Fruit fly (Drosophila melanogaster) whole organism, embryonic: ENCODE data around the gene REG.
A peak's percentile ranks its signal among the peaks of the same experiment; 100 is the strongest.

ENCODE experiments used
- BtbVII ChIP-seq: fragments of 200-800 bp; sonication (Bioruptor generic); optimal IDR thresholded peaks from 3 replicates; lab custom pipeline; 2017; ENCODE audit warnings: missing biosample characterization, mild to moderate bottlenecking, missing genetic modification characterization
- CG1024 ChIP-seq: fragments of 200-800 bp; sonication (Bioruptor generic); IDR thresholded peaks from 2 replicates; pipeline ENCODE4 v1.3.6; 2022; ENCODE audit warnings: missing biosample characterization, missing genetic modification characterization
- CG10274 ChIP-seq: fragments of 200-800 bp; sonication (Bioruptor generic); optimal IDR thresholded peaks from 3 replicates; lab custom pipeline; 2017; ENCODE audit warnings: missing biosample characterization, mild to moderate bottlenecking, missing genetic modification characterization
- CG10543 ChIP-seq: fragments of 200-800 bp; sonication (Bioruptor generic); optimal IDR thresholded peaks from 3 replicates; lab custom pipeline; 2017; ENCODE audit warnings: missing biosample characterization, mild to moderate bottlenecking, missing genetic modification characterization, moderate library complexity
- CG11456 ChIP-seq: fragments of 200-800 bp; sonication (Bioruptor generic); IDR thresholded peaks from 3 replicates; pipeline ENCODE4 v1.3.6; 2022; ENCODE audit warnings: missing biosample characterization, missing genetic modification characterization
- CG11695 ChIP-seq: fragments of 200-800 bp; sonication (Bioruptor generic); IDR thresholded peaks from 3 replicates; pipeline ENCODE4 v1.3.6; 2022; ENCODE audit warnings: missing biosample characterization, missing genetic modification characterization
- CG11696 ChIP-seq: fragments of 200-800 bp; sonication (Bioruptor generic); IDR thresholded peaks from 2 replicates; pipeline ENCODE4 v1.3.6; 2022; ENCODE audit warnings: missing biosample characterization, missing genetic modification characterization
- CG12104 ChIP-seq: fragments of 200-800 bp; sonication (Bioruptor generic); optimal IDR thresholded peaks from 3 replicates; lab custom pipeline; 2016; ENCODE audit warnings: missing biosample characterization, missing genetic modification characterization
- CG12219 ChIP-seq: fragments of 200-800 bp; sonication (Bioruptor generic); optimal IDR thresholded peaks from 3 replicates; lab custom pipeline; 2018; ENCODE audit warnings: missing biosample characterization, mild to moderate bottlenecking, missing genetic modification characterization
- CG12659 ChIP-seq: fragments of 200-800 bp; sonication (Bioruptor generic); optimal IDR thresholded peaks from 3 replicates; lab custom pipeline; 2017; ENCODE audit warnings: mild to moderate bottlenecking, missing biosample characterization, missing genetic modification reagents, missing genetic modification characterization
- CG15073 ChIP-seq: fragments of 200-800 bp; sonication (Bioruptor generic); optimal IDR thresholded peaks from 2 replicates; lab custom pipeline; 2016; ENCODE audit warnings: missing biosample characterization, missing genetic modification characterization
- CG1792 ChIP-seq: fragments of 200-800 bp; sonication (Bioruptor generic); optimal IDR thresholded peaks from 2 replicates; lab custom pipeline; 2016; ENCODE audit warnings: missing biosample characterization, missing genetic modification characterization
- CG18262 ChIP-seq: fragments of 200-800 bp; optimal IDR thresholded peaks from 3 replicates; lab custom pipeline; 2019; ENCODE audit warnings: missing biosample characterization, mild to moderate bottlenecking, missing genetic modification characterization, moderate library complexity
- CG2116 ChIP-seq: fragments of 200-800 bp; sonication (Bioruptor generic); optimal IDR thresholded peaks from 3 replicates; lab custom pipeline; 2018; ENCODE audit warnings: missing biosample characterization, mild to moderate bottlenecking, missing genetic modification characterization
- CG2199 ChIP-seq: fragments of 200-800 bp; sonication (Bioruptor generic); IDR thresholded peaks from 3 replicates; pipeline ENCODE4 v1.3.6; 2022; ENCODE audit warnings: missing biosample characterization, missing genetic modification characterization
- CG2712 ChIP-seq: fragments of 200-800 bp; optimal IDR thresholded peaks from 3 replicates; lab custom pipeline; 2019; ENCODE audit warnings: missing biosample characterization, mild to moderate bottlenecking, missing genetic modification characterization, moderate library complexity
- CG32767 ChIP-seq: fragments of 200-800 bp; sonication (Bioruptor generic); IDR thresholded peaks from 2 replicates; pipeline ENCODE4 v1.3.6; 2022; ENCODE audit warnings: missing biosample characterization, missing genetic modification characterization
- CG33213 ChIP-seq: fragments of 200-800 bp; sonication (Bioruptor generic); optimal IDR thresholded peaks from 3 replicates; lab custom pipeline; 2016; ENCODE audit warnings: missing biosample characterization, missing genetic modification characterization
- CG4730 ChIP-seq: fragments of 200-800 bp; sonication (Bioruptor generic); IDR thresholded peaks from 2 replicates; pipeline ENCODE4 v1.3.6; 2022; ENCODE audit warnings: missing biosample characterization, missing genetic modification characterization
- CG5180 ChIP-seq: fragments of 200-800 bp; sonication (Bioruptor generic); optimal IDR thresholded peaks from 3 replicates; lab custom pipeline; 2017; ENCODE audit warnings: missing biosample characterization, missing genetic modification characterization, mild to moderate bottlenecking, moderate library complexity, missing genetic modification reagents
- CG6272 ChIP-seq: fragments of 200-800 bp; sonication (Bioruptor generic); IDR thresholded peaks from 2 replicates; pipeline ENCODE4 v1.3.6; 2022; ENCODE audit warnings: missing biosample characterization, missing genetic modification characterization
- CG7357 ChIP-seq: fragments of 200-800 bp; sonication (Bioruptor generic); IDR thresholded peaks from 3 replicates; pipeline ENCODE4 v1.3.6; 2022; ENCODE audit warnings: missing biosample characterization, missing genetic modification characterization
- CG8281 ChIP-seq: fragments of 200-800 bp; sonication (Bioruptor generic); optimal IDR thresholded peaks from 2 replicates; lab custom pipeline; 2018; ENCODE audit warnings: missing biosample characterization, mild to moderate bottlenecking, missing genetic modification characterization, moderate library complexity
- CG8478 ChIP-seq: fragments of >200 bp; optimal IDR thresholded peaks from 2 replicates; lab custom pipeline; 2018
- CG9215 ChIP-seq: fragments of 200-800 bp; sonication (Bioruptor generic); IDR thresholded peaks from 2 replicates; pipeline ENCODE4 v1.3.6; 2022; ENCODE audit warnings: missing biosample characterization, missing genetic modification characterization
- CG9609 ChIP-seq: fragments of 200-800 bp; sonication (Bioruptor generic); optimal IDR thresholded peaks from 3 replicates; lab custom pipeline; 2016; ENCODE audit warnings: missing biosample characterization, missing genetic modification characterization
- CTCF ChIP-seq: fragments of 200-800 bp; sonication (Bioruptor generic); optimal IDR thresholded peaks from 2 replicates; lab custom pipeline; 2017; ENCODE audit warnings: missing biosample characterization, mild to moderate bottlenecking, missing genetic modification characterization, moderate library complexity
- Dek ChIP-seq: fragments of 200-800 bp; sonication (Bioruptor generic); optimal IDR thresholded peaks from 3 replicates; lab custom pipeline; 2019; ENCODE audit warnings: missing biosample characterization, mild to moderate bottlenecking, missing genetic modification characterization, moderate library complexity
- Fer2 ChIP-seq: fragments of 200-800 bp; sonication (Bioruptor generic); optimal IDR thresholded peaks from 2 replicates; lab custom pipeline; 2018; ENCODE audit warnings: missing biosample characterization, mild to moderate bottlenecking, missing genetic modification characterization, moderate library complexity
- Hr78 ChIP-seq, 2 experiments: fragments of 200-800 bp in 1 of 2; fragments of >200 bp in 1 of 2; sonication (Bioruptor generic) in 1 of 2; optimal IDR thresholded peaks; 2 replicates each; lab custom pipeline; 2017 to 2019; ENCODE audit warnings: missing biosample characterization in 2 of 2, missing genetic modification characterization in 2 of 2, mild to moderate bottlenecking in 1 of 2, moderate library complexity in 1 of 2
- Max ChIP-seq: fragments of 200-800 bp; sonication (Bioruptor generic); optimal IDR thresholded peaks from 2 replicates; lab custom pipeline; 2016; ENCODE audit warnings: missing biosample characterization, mild to moderate bottlenecking, missing genetic modification characterization
- NFAT ChIP-seq: fragments of 200-800 bp; sonication (Bioruptor generic); IDR thresholded peaks from 2 replicates; pipeline ENCODE4 v1.3.6; 2022; ENCODE audit warnings: missing biosample characterization, missing genetic modification characterization
- PHDP ChIP-seq: fragments of 200-800 bp; sonication (Bioruptor generic); optimal IDR thresholded peaks from 3 replicates; lab custom pipeline; 2018; ENCODE audit warnings: missing biosample characterization, mild to moderate bottlenecking, missing genetic modification characterization, moderate library complexity
- Rfx ChIP-seq: fragments of 200-800 bp; sonication (Bioruptor generic); IDR thresholded peaks from 2 replicates; pipeline ENCODE4 v1.3.6; 2022; ENCODE audit warnings: missing biosample characterization, missing genetic modification characterization
- Rx ChIP-seq: fragments of 200-800 bp; sonication (Bioruptor generic); IDR thresholded peaks from 2 replicates; pipeline ENCODE4 v1.3.6; 2022; ENCODE audit warnings: missing biosample characterization, missing genetic modification characterization
- Sox102F ChIP-seq: fragments of 200-800 bp; sonication (Bioruptor generic); optimal IDR thresholded peaks from 2 replicates; lab custom pipeline; 2018; ENCODE audit warnings: missing biosample characterization, mild to moderate bottlenecking, missing genetic modification characterization, moderate library complexity
- cg ChIP-seq: fragments of 200-800 bp; sonication (Bioruptor generic); optimal IDR thresholded peaks from 3 replicates; lab custom pipeline; 2019; ENCODE audit warnings: missing biosample characterization, mild to moderate bottlenecking, missing genetic modification characterization, moderate library complexity
- chif ChIP-seq, 2 experiments: fragments of 200-800 bp; sonication (Bioruptor generic); optimal IDR thresholded peaks; 3 replicates each; lab custom pipeline; 2016; ENCODE audit warnings: missing biosample characterization in 2 of 2, missing genetic modification characterization in 2 of 2
- dmrt99B ChIP-seq: fragments of 200-800 bp; sonication (Bioruptor generic); optimal IDR thresholded peaks from 2 replicates; lab custom pipeline; 2018; ENCODE audit warnings: missing biosample characterization, mild to moderate bottlenecking, missing genetic modification characterization, moderate library complexity
- gsb-n ChIP-seq: fragments of 200-800 bp; sonication (Bioruptor generic); optimal IDR thresholded peaks from 3 replicates; lab custom pipeline; 2018; ENCODE audit warnings: missing biosample characterization, mild to moderate bottlenecking, missing genetic modification characterization
- insv ChIP-seq, 2 experiments: fragments of 200-800 bp; sonication (Bioruptor generic); optimal IDR thresholded peaks; 3 replicates each; lab custom pipeline; 2016 to 2018; ENCODE audit warnings: missing biosample characterization in 2 of 2, missing genetic modification characterization in 2 of 2
- jumu ChIP-seq: fragments of 200-800 bp; sonication (Bioruptor generic); optimal IDR thresholded peaks from 3 replicates; lab custom pipeline; 2016; ENCODE audit warnings: missing biosample characterization, missing genetic modification characterization
- lbe ChIP-seq: fragments of 200-800 bp; sonication (Bioruptor generic); optimal IDR thresholded peaks from 2 replicates; lab custom pipeline; 2016; ENCODE audit warnings: missing biosample characterization, mild to moderate bottlenecking, missing genetic modification characterization
- lmd ChIP-seq: fragments of 200-800 bp; sonication (Bioruptor generic); IDR thresholded peaks from 2 replicates; pipeline ENCODE4 v1.3.6; 2022; ENCODE audit warnings: missing biosample characterization, missing genetic modification characterization
- odd ChIP-seq: fragments of 200-800 bp; sonication (Bioruptor generic); optimal IDR thresholded peaks from 2 replicates; lab custom pipeline; 2017; ENCODE audit warnings: missing biosample characterization, mild to moderate bottlenecking, missing genetic modification characterization
- org-1 ChIP-seq: fragments of 200-800 bp; sonication (Bioruptor generic); optimal IDR thresholded peaks from 2 replicates; lab custom pipeline; 2017; ENCODE audit warnings: missing biosample characterization, missing genetic modification characterization
- ro ChIP-seq: fragments of 200-800 bp; sonication (Bioruptor generic); IDR thresholded peaks from 2 replicates; pipeline ENCODE4 v1.3.6; 2022; ENCODE audit warnings: missing biosample characterization, missing genetic modification characterization
- sens ChIP-seq: fragments of 200-800 bp; sonication (Bioruptor generic); peaks from one replicate; lab custom pipeline; 2016; ENCODE audit warnings: missing biosample characterization, missing genetic modification characterization
- slbo ChIP-seq: fragments of 200-800 bp; sonication (Bioruptor generic); IDR thresholded peaks from 2 replicates; pipeline ENCODE4 v1.3.6; 2022; ENCODE audit warnings: missing biosample characterization, missing genetic modification characterization
- slou ChIP-seq: fragments of 200-800 bp; sonication (Bioruptor generic); optimal IDR thresholded peaks from 3 replicates; lab custom pipeline; 2016; ENCODE audit warnings: missing biosample characterization, missing genetic modification characterization
- tgo ChIP-seq: fragments of 200-800 bp; sonication (Bioruptor generic); IDR thresholded peaks from 3 replicates; pipeline ENCODE4 v1.3.6; 2022; ENCODE audit warnings: missing biosample characterization, missing genetic modification characterization
- wdn ChIP-seq: fragments of 200-800 bp; sonication (Bioruptor generic); IDR thresholded peaks from 2 replicates; pipeline ENCODE4 v1.3.6; 2022; ENCODE audit warnings: missing biosample characterization, missing genetic modification characterization
- wek ChIP-seq: fragments of 200-800 bp; sonication (Bioruptor generic); optimal IDR thresholded peaks from 3 replicates; lab custom pipeline; 2018; ENCODE audit warnings: missing biosample characterization, mild to moderate bottlenecking, missing genetic modification characterization, moderate library complexity

Gene REG

DNA sequence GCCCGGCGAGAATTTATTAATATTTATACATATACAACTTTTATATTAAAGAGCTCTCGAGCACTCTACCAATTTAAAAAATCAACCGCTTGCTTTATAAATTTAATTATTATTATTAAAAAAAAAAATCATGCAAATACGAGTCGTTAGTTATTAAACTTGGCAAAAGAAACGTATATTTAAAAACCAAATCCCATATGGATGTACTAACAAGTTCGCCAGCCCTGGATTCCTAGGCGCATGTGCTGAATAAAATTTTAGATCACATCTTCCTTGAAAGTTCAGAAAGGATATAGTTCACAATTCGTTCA, 46.6 kb downstream of the REG start, which contains the start of gene comt (continued):
- TF ChIP-seq BtbVII (GFP tag; lab: Kevin White, UChicago): peak; percentile 56
- no peak for TF ChIP-seq CG2199 (GFP tag; lab: Robert Waterston, UW)
- no peak for TF ChIP-seq wek
- TF ChIP-seq CG11695: peak; percentile 68; the same call in 2 of the 3 replicates
- TF ChIP-seq CG5180 (GFP tag; lab: Kevin White, UChicago): no peak
- TF ChIP-seq NFAT (GFP tag; lab: Robert Waterston, UW): no peak
- TF ChIP-seq CG1792 (GFP tag; lab: Kevin White, UChicago): no peak
- TF ChIP-seq wdn (GFP tag; lab: Robert Waterston, UW): 0 out of 2 replicates have a peak, but pooled peaks have one; percentile 14
- no peak for TF ChIP-seq Rx
- TF ChIP-seq CG2712 (tag; lab: Kevin White, UChicago): peak; percentile 76
- TF ChIP-seq CG9609 (GFP tag; lab: Kevin White, UChicago): no peak
- TF ChIP-seq CG2116 (GFP tag; lab: Kevin White, UChicago): peak; percentile 70
- TF ChIP-seq CTCF (GFP tag; lab: Kevin White, UChicago): no peak
- TF ChIP-seq insv (GFP tag; optimal IDR thresholded peaks at IDR 0.05; lab: Kevin White, UChicago): peak in 1 of 2 experiments; percentile 8
- TF ChIP-seq Dek (tag; lab: Kevin White, UChicago): peak; percentile 63
- no peak for TF ChIP-seq Hr78 (GFP tag; optimal IDR thresholded peaks at IDR 0.05; lab: Kevin White, UChicago)
- TF ChIP-seq chif (GFP tag; optimal IDR thresholded peaks at IDR 0.05; lab: Kevin White, UChicago): no peak
- peak; percentile 51 for TF ChIP-seq CG12104 (GFP tag; lab: Kevin White, UChicago)
- TF ChIP-seq CG18262 (tag; lab: Kevin White, UChicago): peak; percentile 75
- no peak for TF ChIP-seq CG15073 (GFP tag; lab: Kevin White, UChicago)
- no peak for TF ChIP-seq org-1
- TF ChIP-seq cg (GFP tag; lab: Kevin White, UChicago): no peak
- TF ChIP-seq Sox102F (GFP tag; lab: Kevin White, UChicago): no peak
- TF ChIP-seq CG32767 (GFP tag; lab: Robert Waterston, UW): no peak
- TF ChIP-seq sens (GFP tag; lab: Kevin White, UChicago): peak; percentile 76
- no peak for TF ChIP-seq CG1024 (GFP tag; lab: Robert Waterston, UW)
- no peak for TF ChIP-seq CG10274
- TF ChIP-seq lmd (GFP tag; lab: Robert Waterston, UW): peak; percentile 19; the same call in 1 of the 2 replicates
- TF ChIP-seq lbe (GFP tag; lab: Kevin White, UChicago): no peak
- peak; percentile 72 for TF ChIP-seq PHDP
- peak; percentile 47 for TF ChIP-seq slbo
- TF ChIP-seq Rfx: peak; percentile 42; the same call in 1 of the 2 replicates
- TF ChIP-seq CG12659: peak; percentile 56
- TF ChIP-seq CG12219 (GFP tag; lab: Kevin White, UChicago): no peak
- TF ChIP-seq CG6272 (GFP tag; lab: Robert Waterston, UW): 0 out of 2 replicates have a peak, but pooled peaks have one; percentile 16
- TF ChIP-seq CG33213: no peak
- no peak for TF ChIP-seq dmrt99B (tag; lab: Kevin White, UChicago)
- 0 out of 2 replicates have a peak, but pooled peaks have one; percentile 30 for TF ChIP-seq CG11696 (GFP tag; lab: Robert Waterston, UW)
- TF ChIP-seq slou: no peak
- no peak for TF ChIP-seq jumu (GFP tag; lab: Kevin White, UChicago)
- no peak for TF ChIP-seq odd (GFP tag; lab: Kevin White, UChicago)
- TF ChIP-seq CG11456 (GFP tag; lab: Robert Waterston, UW): 0 out of 3 replicates have a peak, but pooled peaks have one; percentile 50
- peak; percentile 62 for TF ChIP-seq tgo
- no peak for TF ChIP-seq CG8478
- TF ChIP-seq CG9215: no peak
- no peak for TF ChIP-seq gsb-n (tag; lab: Kevin White, UChicago)
- TF ChIP-seq CG4730 (GFP tag; lab: Robert Waterston, UW): no peak
- TF ChIP-seq CG8281 (tag; lab: Kevin White, UChicago): peak; percentile 1
- TF ChIP-seq Max (GFP tag; lab: Kevin White, UChicago): peak; percentile 24
- no peak for TF ChIP-seq ro (GFP tag; lab: Robert Waterston, UW)
- TF ChIP-seq CG7357: no peak
- TF ChIP-seq Fer2: peak; percentile 45
- TF ChIP-seq CG10543 (GFP tag; lab: Kevin White, UChicago): peak; percentile 38
